Fruit fly (Drosophila melanogaster) whole organism, embryonic: ENCODE measurements around the gene mTTF.

Experiments used
- Aef1 ChIP-seq: fragments of 200-800 bp; sonication (Bioruptor generic); IDR thresholded peaks from 3 replicates; pipeline ENCODE4 v1.3.6; 2022; ENCODE audit warnings: missing biosample characterization, missing genetic modification characterization
- Atf-2 ChIP-seq: fragments of 200-800 bp; sonication (Bioruptor generic); optimal IDR thresholded peaks from 2 replicates; lab custom pipeline; 2016; ENCODE audit warnings: missing biosample characterization, missing genetic modification characterization
- Awh ChIP-seq: fragments of 200-800 bp; sonication (Bioruptor generic); IDR thresholded peaks from 2 replicates; pipeline ENCODE4, ENCODE4 v1.3.6; 2022; ENCODE audit warnings: missing biosample characterization, missing genetic modification characterization
- Bteb2 ChIP-seq: fragments of 200-800 bp; sonication (Bioruptor generic); optimal IDR thresholded peaks from 2 replicates; lab custom pipeline; 2016; ENCODE audit warnings: missing biosample characterization, missing genetic modification characterization
- CG10979 ChIP-seq: fragments of 200-800 bp; sonication (Bioruptor generic); optimal IDR thresholded peaks from 2 replicates; lab custom pipeline; 2018; ENCODE audit warnings: missing biosample characterization, mild to moderate bottlenecking, missing genetic modification characterization, moderate library complexity
- CG12659 ChIP-seq: fragments of 200-800 bp; sonication (Bioruptor generic); optimal IDR thresholded peaks from 3 replicates; lab custom pipeline; 2017; ENCODE audit warnings: mild to moderate bottlenecking, missing biosample characterization, missing genetic modification reagents, missing genetic modification characterization
- CG1529 ChIP-seq: fragments of 200-800 bp; sonication (Bioruptor generic); optimal IDR thresholded peaks from 3 replicates; lab custom pipeline; 2018; ENCODE audit warnings: missing biosample characterization, missing genetic modification characterization
- CG18764 ChIP-seq: fragments of 200-800 bp; sonication (Bioruptor generic); optimal IDR thresholded peaks from 3 replicates; lab custom pipeline; 2016; ENCODE audit warnings: missing biosample characterization, missing genetic modification characterization
- CG2712 ChIP-seq: fragments of 200-800 bp; optimal IDR thresholded peaks from 3 replicates; lab custom pipeline; 2019; ENCODE audit warnings: missing biosample characterization, mild to moderate bottlenecking, missing genetic modification characterization, moderate library complexity
- CG30431 ChIP-seq: fragments of 200-800 bp; sonication (Bioruptor generic); optimal IDR thresholded peaks from 2 replicates; lab custom pipeline; 2017; ENCODE audit warnings: missing biosample characterization, missing genetic modification characterization
- CG34224 ChIP-seq: fragments of 200-800 bp; sonication (Bioruptor generic); IDR thresholded peaks from 3 replicates; pipeline ENCODE4 v1.3.6; 2022; ENCODE audit warnings: missing biosample characterization, missing genetic modification characterization; ENCODE audit not compliant: partially characterized antibody
- CG4328 ChIP-seq: fragments of 200-800 bp; sonication (Bioruptor generic); optimal IDR thresholded peaks from 3 replicates; lab custom pipeline; 2017; ENCODE audit warnings: missing biosample characterization, missing genetic modification reagents, missing genetic modification characterization
- CG5180 ChIP-seq: fragments of 200-800 bp; sonication (Bioruptor generic); optimal IDR thresholded peaks from 3 replicates; lab custom pipeline; 2017; ENCODE audit warnings: missing biosample characterization, missing genetic modification characterization, mild to moderate bottlenecking, moderate library complexity, missing genetic modification reagents
- CG7556 ChIP-seq: fragments of 200-800 bp; sonication (Bioruptor generic); optimal IDR thresholded peaks from 2 replicates; lab custom pipeline; 2017; ENCODE audit warnings: missing biosample characterization, mild to moderate bottlenecking, missing genetic modification characterization
- CG8924 ChIP-seq: fragments of 200-800 bp; optimal IDR thresholded peaks from 3 replicates; lab custom pipeline; 2019; ENCODE audit warnings: missing biosample characterization, mild to moderate bottlenecking, missing genetic modification characterization, moderate library complexity
- CG9437 ChIP-seq: fragments of 200-800 bp; sonication (Bioruptor generic); optimal IDR thresholded peaks from 2 replicates; lab custom pipeline; 2018; ENCODE audit warnings: missing biosample characterization, mild to moderate bottlenecking, missing genetic modification characterization
- CG9727 ChIP-seq: fragments of 200-800 bp; sonication (Bioruptor generic); optimal IDR thresholded peaks from 3 replicates; lab custom pipeline; 2017; ENCODE audit warnings: missing biosample characterization, mild to moderate bottlenecking, missing genetic modification characterization
- CG9797 ChIP-seq: fragments of 200-800 bp; sonication (Bioruptor generic); optimal IDR thresholded peaks from 3 replicates; lab custom pipeline; 2018; ENCODE audit warnings: missing biosample characterization, mild to moderate bottlenecking, missing genetic modification characterization
- CTCF ChIP-seq: fragments of 200-800 bp; sonication (Bioruptor generic); optimal IDR thresholded peaks from 2 replicates; lab custom pipeline; 2017; ENCODE audit warnings: missing biosample characterization, mild to moderate bottlenecking, missing genetic modification characterization, moderate library complexity
- CoRest ChIP-seq: fragments of 200-800 bp; sonication (Bioruptor generic); optimal IDR thresholded peaks from 3 replicates; lab custom pipeline; 2018; ENCODE audit warnings: missing biosample characterization, mild to moderate bottlenecking, missing genetic modification characterization, moderate library complexity
- D ChIP-seq, 2 experiments: fragments of 200-800 bp in 1 of 2; fragments of >200 bp in 1 of 2; sonication (Bioruptor generic) in 1 of 2; optimal IDR thresholded peaks; 2 replicates in 1 of 2; 3 replicates in 1 of 2; lab custom pipeline; 2017; ENCODE audit warnings: mild to moderate bottlenecking in 1 of 2, missing biosample characterization in 1 of 2, missing genetic modification characterization in 1 of 2, missing genetic modification reagents in 1 of 2
- D19A ChIP-seq: fragments of 200-800 bp; optimal IDR thresholded peaks from 3 replicates; lab custom pipeline; 2019; ENCODE audit warnings: missing biosample characterization, mild to moderate bottlenecking, missing genetic modification characterization, moderate library complexity
- Dp ChIP-seq: fragments of 200-800 bp; sonication (Bioruptor generic); optimal IDR thresholded peaks from 2 replicates; lab custom pipeline; 2018; ENCODE audit warnings: missing biosample characterization, mild to moderate bottlenecking, missing genetic modification characterization, moderate library complexity
- E2f1 ChIP-seq: fragments of 200-800 bp; sonication (Bioruptor generic); IDR thresholded peaks from 2 replicates; pipeline ENCODE4 v1.3.6; 2022; ENCODE audit warnings: missing biosample characterization, missing genetic modification characterization
- Mad ChIP-seq: fragments of 200-800 bp; sonication (Bioruptor generic); optimal IDR thresholded peaks from 2 replicates; lab custom pipeline; 2016; ENCODE audit warnings: missing biosample characterization, missing genetic modification characterization
- Max ChIP-seq: fragments of 200-800 bp; sonication (Bioruptor generic); optimal IDR thresholded peaks from 2 replicates; lab custom pipeline; 2016; ENCODE audit warnings: missing biosample characterization, mild to moderate bottlenecking, missing genetic modification characterization
- Med ChIP-seq: fragments of 200-800 bp; sonication (Bioruptor generic); peaks from one replicate; lab custom pipeline; 2016; ENCODE audit warnings: missing biosample characterization, missing genetic modification characterization, mild to moderate bottlenecking, inconsistent platforms, moderate library complexity
- Meics ChIP-seq: fragments of 200-800 bp; sonication (Bioruptor generic); optimal IDR thresholded peaks from 2 replicates; lab custom pipeline; 2017; ENCODE audit warnings: missing biosample characterization, mild to moderate bottlenecking, missing genetic modification characterization
- Mes4 ChIP-seq: fragments of 200-800 bp; sonication (Bioruptor generic); optimal IDR thresholded peaks from 2 replicates; lab custom pipeline; 2016; ENCODE audit warnings: missing biosample characterization, missing genetic modification characterization
- Optix ChIP-seq: fragments of 200-800 bp; sonication (Bioruptor generic); IDR thresholded peaks from 3 replicates; pipeline ENCODE4 v1.3.6; 2022; ENCODE audit warnings: missing biosample characterization, missing genetic modification characterization
- Pdp1 ChIP-seq, 2 experiments: fragments of 200-800 bp; sonication (Bioruptor generic); optimal IDR thresholded peaks; 3 replicates each; lab custom pipeline; 2016; ENCODE audit warnings: missing biosample characterization in 2 of 2, missing genetic modification characterization in 2 of 2, mild to moderate bottlenecking in 1 of 2, moderate library complexity in 1 of 2
- Ptx1 ChIP-seq: fragments of 200-800 bp; sonication (Bioruptor generic); IDR thresholded peaks from 2 replicates; pipeline ENCODE4 v1.3.6; 2022; ENCODE audit warnings: missing biosample characterization, missing genetic modification characterization
- Six4 ChIP-seq: fragments of 200-800 bp; sonication (Bioruptor generic); optimal IDR thresholded peaks from 2 replicates; lab custom pipeline; 2016; ENCODE audit warnings: missing biosample characterization, missing genetic modification characterization
- Sox100B ChIP-seq: fragments of 200-800 bp; sonication (Bioruptor generic); optimal IDR thresholded peaks from 3 replicates; lab custom pipeline; 2018; ENCODE audit warnings: missing biosample characterization, mild to moderate bottlenecking, missing genetic modification characterization
- Usf ChIP-seq: fragments of 200-800 bp; sonication (Bioruptor generic); optimal IDR thresholded peaks from 2 replicates; lab custom pipeline; 2017; ENCODE audit warnings: missing genotype, missing biosample characterization, missing genetic modification characterization
- ase ChIP-seq: fragments of 200-800 bp; sonication (Bioruptor generic); IDR thresholded peaks from 3 replicates; pipeline ENCODE4 v1.3.6; 2022; ENCODE audit warnings: missing biosample characterization, missing genetic modification characterization
- danr ChIP-seq: fragments of 200-800 bp; sonication (Bioruptor generic); IDR thresholded peaks from 2 replicates; pipeline ENCODE4 v1.3.6; 2022; ENCODE audit warnings: missing biosample characterization, missing genetic modification characterization
- dmrt11E ChIP-seq: fragments of 200-800 bp; sonication (Bioruptor generic); optimal IDR thresholded peaks from 3 replicates; lab custom pipeline; 2018; ENCODE audit warnings: missing biosample characterization, mild to moderate bottlenecking, missing genetic modification characterization, moderate library complexity
- fd96Cb ChIP-seq: fragments of 200-800 bp; sonication (Bioruptor generic); optimal IDR thresholded peaks from 2 replicates; lab custom pipeline; 2018; ENCODE audit warnings: missing biosample characterization, mild to moderate bottlenecking, missing genetic modification characterization, moderate library complexity
- ham ChIP-seq: fragments of 200-800 bp; sonication (Bioruptor generic); IDR thresholded peaks from 2 replicates; pipeline ENCODE4 v1.3.6; 2022; ENCODE audit warnings: missing biosample characterization, missing genetic modification characterization
- her ChIP-seq: fragments of 200-800 bp; sonication (Bioruptor generic); optimal IDR thresholded peaks from 2 replicates; lab custom pipeline; 2016; ENCODE audit warnings: missing biosample characterization, missing genetic modification characterization
- ind ChIP-seq: fragments of 200-800 bp; sonication (Bioruptor generic); optimal IDR thresholded peaks from 3 replicates; lab custom pipeline; 2016; ENCODE audit warnings: missing biosample characterization, missing genetic modification characterization
- inv ChIP-seq: fragments of 200-800 bp; sonication (Bioruptor generic); IDR thresholded peaks from 2 replicates; pipeline ENCODE4 v1.3.6; 2022; ENCODE audit warnings: missing biosample characterization, missing genetic modification characterization; ENCODE audit not compliant: partially characterized antibody
- nerfin-2 ChIP-seq: fragments of 200-800 bp; sonication (Bioruptor generic); IDR thresholded peaks from 2 replicates; pipeline ENCODE4 v1.3.6; 2022; ENCODE audit warnings: missing biosample characterization, missing genetic modification characterization; ENCODE audit not compliant: partially characterized antibody
- org-1 ChIP-seq: fragments of 200-800 bp; sonication (Bioruptor generic); optimal IDR thresholded peaks from 2 replicates; lab custom pipeline; 2017; ENCODE audit warnings: missing biosample characterization, missing genetic modification characterization
- salm ChIP-seq: fragments of 200-800 bp; sonication (Bioruptor generic); optimal IDR thresholded peaks from 2 replicates; lab custom pipeline; 2018; ENCODE audit warnings: missing biosample characterization, mild to moderate bottlenecking, missing genetic modification characterization
- sr ChIP-seq: fragments of 200-800 bp; sonication (Bioruptor generic); IDR thresholded peaks from 3 replicates; pipeline ENCODE4 v1.3.6; 2022; ENCODE audit warnings: missing biosample characterization, missing genetic modification characterization
- tap ChIP-seq: fragments of 200-800 bp; optimal IDR thresholded peaks from 3 replicates; lab custom pipeline; 2019; ENCODE audit warnings: missing biosample characterization, mild to moderate bottlenecking, missing genetic modification characterization, moderate library complexity
- tio ChIP-seq: fragments of 200-800 bp; sonication (Bioruptor generic); optimal IDR thresholded peaks from 2 replicates; lab custom pipeline; 2017; ENCODE audit warnings: missing biosample characterization, missing genetic modification characterization, inconsistent platforms

mTTF gene

DNA sequence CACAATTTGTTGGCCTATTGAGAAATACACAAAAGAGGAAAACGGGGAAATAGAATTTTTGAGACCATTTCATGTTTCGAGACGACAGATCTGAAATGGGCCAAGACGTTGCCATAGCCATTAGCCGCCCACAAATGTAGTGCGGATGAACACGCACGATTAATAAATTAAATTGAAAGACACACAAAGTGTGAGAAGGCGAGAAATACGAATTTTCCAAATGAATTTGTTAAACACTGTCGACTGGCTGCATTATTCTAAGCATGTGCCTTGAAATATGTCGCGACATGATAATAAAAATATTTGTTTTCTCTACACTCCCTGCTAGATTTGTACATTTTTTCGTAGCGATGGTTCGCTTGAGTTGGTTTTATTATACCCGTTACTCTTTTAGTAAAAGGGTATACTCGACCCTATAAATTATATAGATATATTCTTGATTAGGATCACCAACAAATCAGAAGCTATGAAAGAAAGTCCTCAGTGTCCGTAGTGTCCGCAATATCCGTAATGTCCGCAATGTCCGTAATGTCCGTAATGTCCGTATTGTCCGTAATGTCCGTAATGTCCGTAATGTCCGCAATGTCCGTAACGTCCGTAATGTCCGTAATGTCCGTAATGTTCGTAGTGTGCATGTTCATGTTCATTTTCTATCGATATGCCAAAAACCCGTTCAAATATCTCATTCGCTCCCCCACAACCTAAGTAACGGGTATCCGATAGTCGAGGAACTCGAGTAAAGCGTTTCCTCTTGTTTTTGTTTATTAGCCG, 28.1 kb upstream of the mTTF start (continued):
- TF ChIP-seq Pdp1 (GFP tag; optimal IDR thresholded peaks at IDR 0.05; lab: Kevin White, UChicago) (peak in 1 of 2 experiments; percentile 21), tio (GFP tag; lab: Kevin White, UChicago) (peak; percentile 46), nerfin-2 (GFP tag; lab: Robert Waterston, UW) (no peak), Bteb2 (GFP tag; lab: Kevin White, UChicago) (peak; percentile 22), E2f1 (GFP tag; lab: Robert Waterston, UW) (peak; percentile 38), inv (GFP tag; lab: Robert Waterston, UW) (peak; percentile 42; the same call in 1 of the 2 replicates), Atf-2 (GFP tag; lab: Kevin White, UChicago) (no peak), ase (0 out of 3 replicates have a peak, but pooled peaks have one; percentile 43), CG5180 (GFP tag; lab: Kevin White, UChicago) (no peak), fd96Cb (tag; lab: Kevin White, UChicago) (peak; percentile 49), D (optimal IDR thresholded peaks at IDR 0.05; lab: Kevin White, UChicago) (no peak), D (GFP tag; optimal IDR thresholded peaks at IDR 0.05; lab: Kevin White, UChicago) (peak; percentile 15), Awh (GFP tag; lab: Robert Waterston, UW) (0 out of 2 replicates have a peak, but pooled peaks have one; percentile 30), CG34224 (no peak), CoRest (peak; percentile 59), CG1529 (GFP tag; lab: Kevin White, UChicago) (no peak), Max (peak; percentile 8), Dp (no peak), Aef1 (GFP tag; lab: Robert Waterston, UW) (peak; percentile 29; the same call in 1 of the 3 replicates), CG2712 (peak; percentile 55), Ptx1 (GFP tag; lab: Robert Waterston, UW) (peak; percentile 48), CG9797 (GFP tag; lab: Kevin White, UChicago) (no peak), tap (tag; lab: Kevin White, UChicago) (no peak), CG10979 (tag; lab: Kevin White, UChicago) (peak; percentile 52), CG30431 (GFP tag; lab: Kevin White, UChicago) (peak; percentile 50), Med (GFP tag; lab: Kevin White, UChicago) (peak; percentile 70), CG12659 (peak; percentile 31), Mes4 (GFP tag; lab: Kevin White, UChicago) (peak; percentile 19), CG8924 (tag; lab: Kevin White, UChicago) (peak; percentile 50), Sox100B (GFP tag; lab: Kevin White, UChicago) (peak; percentile 60), salm (tag; lab: Kevin White, UChicago) (no peak), CG7556 (GFP tag; lab: Kevin White, UChicago) (peak; percentile 45), Meics (GFP tag; lab: Kevin White, UChicago) (peak; percentile 50), danr (GFP tag; lab: Robert Waterston, UW) (0 out of 2 replicates have a peak, but pooled peaks have one; percentile 16), org-1 (GFP tag; lab: Kevin White, UChicago) (peak; percentile 6), ind (GFP tag; lab: Kevin White, UChicago) (peak; percentile 32), ham (GFP tag; lab: Robert Waterston, UW) (no peak), CG9437 (peak; percentile 32), sr (GFP tag; lab: Robert Waterston, UW) (peak; percentile 93), her (GFP tag; lab: Kevin White, UChicago) (no peak), Mad (GFP tag; lab: Kevin White, UChicago) (peak; percentile 7), Optix (GFP tag; lab: Robert Waterston, UW) (no peak; the same call in 2 of the 3 replicates), CG18764 (GFP tag; lab: Kevin White, UChicago) (peak; percentile 27), Six4 (GFP tag; lab: Kevin White, UChicago) (peak; percentile 33), CG4328 (GFP tag; lab: Kevin White, UChicago) (peak; percentile 69), dmrt11E (peak; percentile 25), CG9727 (GFP tag; lab: Kevin White, UChicago) (peak; percentile 51), D19A (tag; lab: Kevin White, UChicago) (peak; percentile 14), CTCF (GFP tag; lab: Kevin White, UChicago) (no peak), Usf (GFP tag; lab: Kevin White, UChicago) (peak; percentile 26)
